Fruit fly (Drosophila melanogaster) whole organism, embryonic: ENCODE measurements around the gene CG13022.

Source experiments
- Abd-B ChIP-seq: fragments of 200-800 bp; sonication (Bioruptor generic); optimal IDR thresholded peaks from 2 replicates; lab custom pipeline; 2018; ENCODE audit warnings: missing biosample characterization, mild to moderate bottlenecking, missing genetic modification characterization, moderate library complexity
- Aef1 ChIP-seq: fragments of 200-800 bp; sonication (Bioruptor generic); IDR thresholded peaks from 3 replicates; pipeline ENCODE4 v1.3.6; 2022; ENCODE audit warnings: missing biosample characterization, missing genetic modification characterization
- Awh ChIP-seq: fragments of 200-800 bp; sonication (Bioruptor generic); IDR thresholded peaks from 2 replicates; pipeline ENCODE4, ENCODE4 v1.3.6; 2022; ENCODE audit warnings: missing biosample characterization, missing genetic modification characterization
- Bteb2 ChIP-seq: fragments of 200-800 bp; sonication (Bioruptor generic); optimal IDR thresholded peaks from 2 replicates; lab custom pipeline; 2016; ENCODE audit warnings: missing biosample characterization, missing genetic modification characterization
- CG10979 ChIP-seq: fragments of 200-800 bp; sonication (Bioruptor generic); optimal IDR thresholded peaks from 2 replicates; lab custom pipeline; 2018; ENCODE audit warnings: missing biosample characterization, mild to moderate bottlenecking, missing genetic modification characterization, moderate library complexity
- CG11398 ChIP-seq: fragments of 200-800 bp; sonication (Bioruptor generic); optimal IDR thresholded peaks from 2 replicates; lab custom pipeline; 2016; ENCODE audit warnings: missing biosample characterization, missing genetic modification characterization
- CG11696 ChIP-seq: fragments of 200-800 bp; sonication (Bioruptor generic); IDR thresholded peaks from 2 replicates; pipeline ENCODE4 v1.3.6; 2022; ENCODE audit warnings: missing biosample characterization, missing genetic modification characterization
- CG12659 ChIP-seq: fragments of 200-800 bp; sonication (Bioruptor generic); optimal IDR thresholded peaks from 3 replicates; lab custom pipeline; 2017; ENCODE audit warnings: mild to moderate bottlenecking, missing biosample characterization, missing genetic modification reagents, missing genetic modification characterization
- CG12744 ChIP-seq: fragments of 200-800 bp; sonication (Bioruptor generic); optimal IDR thresholded peaks from 2 replicates; lab custom pipeline; 2016; ENCODE audit warnings: missing biosample characterization, missing genetic modification characterization
- CG14860 ChIP-seq: fragments of 200-800 bp; sonication (Bioruptor generic); IDR thresholded peaks from 3 replicates; pipeline ENCODE4 v1.3.6; 2022; ENCODE audit warnings: missing biosample characterization, missing genetic modification characterization; ENCODE audit not compliant: partially characterized antibody
- CG17361 ChIP-seq: fragments of 200-800 bp; sonication (Bioruptor generic); IDR thresholded peaks from 3 replicates; pipeline ENCODE4 v1.3.6; 2022; ENCODE audit warnings: missing biosample characterization, missing genetic modification characterization
- CG17568 ChIP-seq: fragments of 200-800 bp; sonication (Bioruptor generic); optimal IDR thresholded peaks from 2 replicates; lab custom pipeline; 2018; ENCODE audit warnings: missing biosample characterization, mild to moderate bottlenecking, missing genetic modification characterization, moderate library complexity
- CG3065 ChIP-seq: fragments of 200-800 bp; sonication (Bioruptor generic); optimal IDR thresholded peaks from 2 replicates; lab custom pipeline; 2016; ENCODE audit warnings: missing biosample characterization, missing genetic modification characterization
- CG31441 ChIP-seq: fragments of 200-800 bp; sonication (Bioruptor generic); IDR thresholded peaks from 2 replicates; pipeline ENCODE4 v1.3.6; 2022; ENCODE audit warnings: missing biosample characterization, missing genetic modification characterization
- CG32532 ChIP-seq: fragments of 200-800 bp; sonication (Bioruptor generic); IDR thresholded peaks from 2 replicates; pipeline ENCODE4 v1.3.6; 2022; ENCODE audit warnings: missing biosample characterization, missing genetic modification characterization
- CG3407 ChIP-seq: fragments of 200-800 bp; sonication (Bioruptor generic); optimal IDR thresholded peaks from 2 replicates; lab custom pipeline; 2018; ENCODE audit warnings: missing biosample characterization, mild to moderate bottlenecking, missing genetic modification characterization
- CG34422 ChIP-seq: fragments of 200-800 bp; sonication (Bioruptor generic); IDR thresholded peaks from 3 replicates; pipeline ENCODE4 v1.3.6; 2022; ENCODE audit warnings: missing biosample characterization, missing genetic modification characterization
- CG4617 ChIP-seq: fragments of 200-800 bp; sonication (Bioruptor generic); optimal IDR thresholded peaks from 3 replicates; lab custom pipeline; 2016; ENCODE audit warnings: missing biosample characterization, missing genetic modification characterization, borderline replicate concordance
- CG9876 ChIP-seq: fragments of 200-800 bp; sonication (Bioruptor generic); optimal IDR thresholded peaks from 2 replicates; lab custom pipeline; 2016; ENCODE audit warnings: missing biosample characterization, missing genetic modification characterization
- Camta ChIP-seq: fragments of 200-800 bp; sonication (Bioruptor generic); optimal IDR thresholded peaks from 2 replicates; lab custom pipeline; 2016; ENCODE audit warnings: missing biosample characterization, missing genetic modification characterization
- Dad ChIP-seq: fragments of 200-800 bp; sonication (Bioruptor generic); optimal IDR thresholded peaks from 3 replicates; lab custom pipeline; 2016; ENCODE audit warnings: missing biosample characterization, missing genetic modification characterization
- Dp ChIP-seq: fragments of 200-800 bp; sonication (Bioruptor generic); optimal IDR thresholded peaks from 2 replicates; lab custom pipeline; 2018; ENCODE audit warnings: missing biosample characterization, mild to moderate bottlenecking, missing genetic modification characterization, moderate library complexity
- ERR ChIP-seq: fragments of 200-800 bp; sonication (Bioruptor generic); optimal IDR thresholded peaks from 2 replicates; lab custom pipeline; 2016; ENCODE audit warnings: missing biosample characterization, missing genetic modification characterization
- Hsf ChIP-seq: fragments of 200-800 bp; sonication (Bioruptor generic); optimal IDR thresholded peaks from 3 replicates; lab custom pipeline; 2016; ENCODE audit warnings: missing biosample characterization, missing genetic modification characterization
- Lim3 ChIP-seq: fragments of 200-800 bp; sonication (Bioruptor generic); IDR thresholded peaks from 2 replicates; pipeline ENCODE4 v1.3.6; 2022; ENCODE audit warnings: missing biosample characterization, missing genetic modification characterization
- Neu2 ChIP-seq: fragments of 200-800 bp; sonication (Bioruptor generic); optimal IDR thresholded peaks from 3 replicates; lab custom pipeline; 2016; ENCODE audit warnings: missing biosample characterization, missing genetic modification characterization, borderline replicate concordance
- PHDP ChIP-seq: fragments of 200-800 bp; sonication (Bioruptor generic); optimal IDR thresholded peaks from 3 replicates; lab custom pipeline; 2018; ENCODE audit warnings: missing biosample characterization, mild to moderate bottlenecking, missing genetic modification characterization, moderate library complexity
- Ptx1 ChIP-seq: fragments of 200-800 bp; sonication (Bioruptor generic); IDR thresholded peaks from 2 replicates; pipeline ENCODE4 v1.3.6; 2022; ENCODE audit warnings: missing biosample characterization, missing genetic modification characterization
- Ravus ChIP-seq: fragments of 200-800 bp; sonication (Bioruptor generic); IDR thresholded peaks from 2 replicates; pipeline ENCODE4 v1.3.6; 2022; ENCODE audit warnings: missing biosample characterization, missing genetic modification characterization
- Sry-δ ChIP-seq: fragments of 200-800 bp; sonication (Bioruptor generic); optimal IDR thresholded peaks from 2 replicates; lab custom pipeline; 2016; ENCODE audit warnings: missing biosample characterization, missing genetic modification characterization
- Taf1 ChIP-seq: fragments of 200-800 bp; sonication (Bioruptor generic); IDR thresholded peaks from 2 replicates; pipeline ENCODE4 v1.3.6; 2022; ENCODE audit warnings: missing biosample characterization, missing genetic modification characterization
- ac ChIP-seq: fragments of 200-800 bp; sonication (Bioruptor generic); optimal IDR thresholded peaks from 3 replicates; lab custom pipeline; 2017; ENCODE audit warnings: missing biosample characterization, mild to moderate bottlenecking, missing genetic modification characterization
- al ChIP-seq: fragments of 200-800 bp; sonication (Bioruptor generic); IDR thresholded peaks from 2 replicates; pipeline ENCODE4 v1.3.6; 2022; ENCODE audit warnings: missing biosample characterization, missing genetic modification characterization
- ash1 ChIP-seq: fragments of 200-800 bp; sonication (Bioruptor generic); optimal IDR thresholded peaks from 2 replicates; lab custom pipeline; 2018; ENCODE audit warnings: missing biosample characterization, mild to moderate bottlenecking, missing genetic modification characterization
- ato ChIP-seq: fragments of 200-800 bp; sonication (Bioruptor generic); IDR thresholded peaks from 2 replicates; pipeline ENCODE4 v1.3.6; 2022; ENCODE audit warnings: missing biosample characterization, missing genetic modification characterization; ENCODE audit not compliant: partially characterized antibody
- bbx ChIP-seq: fragments of 200-800 bp; sonication (Bioruptor generic); IDR thresholded peaks from 2 replicates; pipeline ENCODE4 v1.3.6; 2022; ENCODE audit warnings: missing biosample characterization, missing genetic modification characterization; ENCODE audit not compliant: partially characterized antibody
- chm ChIP-seq: fragments of 200-800 bp; sonication (Bioruptor generic); IDR thresholded peaks from 2 replicates; pipeline ENCODE4 v1.3.6; 2022; ENCODE audit warnings: missing biosample characterization, missing genetic modification characterization
- dan ChIP-seq: fragments of 200-800 bp; sonication (Bioruptor generic); IDR thresholded peaks from 2 replicates; pipeline ENCODE4 v1.3.6; 2022; ENCODE audit warnings: missing biosample characterization, missing genetic modification characterization
- en ChIP-seq: fragments of 200-800 bp; sonication (Bioruptor generic); optimal IDR thresholded peaks from 2 replicates; lab custom pipeline; 2016; ENCODE audit warnings: missing biosample characterization, missing genetic modification characterization
- gfzf ChIP-seq: fragments of 200-800 bp; sonication (Bioruptor generic); optimal IDR thresholded peaks from 2 replicates; lab custom pipeline; 2016; ENCODE audit warnings: missing biosample characterization, mild to moderate bottlenecking, missing genetic modification characterization, moderate library complexity
- gt ChIP-seq: fragments of 200-800 bp; sonication (Bioruptor generic); IDR thresholded peaks from 2 replicates; pipeline ENCODE4 v1.3.6; 2022; ENCODE audit warnings: missing biosample characterization, missing genetic modification characterization
- kni ChIP-seq: fragments of 200-800 bp; sonication (Bioruptor generic); optimal IDR thresholded peaks from 3 replicates; lab custom pipeline; 2017; ENCODE audit warnings: mild to moderate bottlenecking, missing biosample characterization, missing genetic modification reagents, missing genetic modification characterization
- lilli ChIP-seq: fragments of 200-800 bp; sonication (Bioruptor generic); optimal IDR thresholded peaks from 3 replicates; lab custom pipeline; 2016; ENCODE audit warnings: missing biosample characterization, missing genetic modification characterization
- lola ChIP-seq, 3 experiments: fragments of >200 bp in 2 of 3; fragments of 200-800 bp in 1 of 3; sonication (Bioruptor generic) in 1 of 3; optimal IDR thresholded peaks; 2 replicates each; lab custom pipeline; 2017 to 2019; ENCODE audit warnings: missing biosample characterization in 3 of 3, missing genetic modification characterization in 3 of 3, mild to moderate bottlenecking in 1 of 3, moderate library complexity in 1 of 3
- sr ChIP-seq: fragments of 200-800 bp; sonication (Bioruptor generic); IDR thresholded peaks from 3 replicates; pipeline ENCODE4 v1.3.6; 2022; ENCODE audit warnings: missing biosample characterization, missing genetic modification characterization
- stc ChIP-seq: fragments of 200-800 bp; sonication (Bioruptor generic); IDR thresholded peaks from 2 replicates; pipeline ENCODE4 v1.3.6; 2022; ENCODE audit warnings: missing biosample characterization, missing genetic modification characterization
- tna ChIP-seq: fragments of 200-800 bp; sonication (Bioruptor generic); IDR thresholded peaks from 2 replicates; pipeline ENCODE4 v1.3.6; 2022; ENCODE audit warnings: missing biosample characterization, missing genetic modification characterization; ENCODE audit not compliant: partially characterized antibody
- trem ChIP-seq: fragments of 200-800 bp; optimal IDR thresholded peaks from 3 replicates; lab custom pipeline; 2019; ENCODE audit warnings: missing biosample characterization, mild to moderate bottlenecking, missing genetic modification characterization, moderate library complexity
- zen2 ChIP-seq: fragments of 200-800 bp; sonication (Bioruptor generic); IDR thresholded peaks from 3 replicates; pipeline ENCODE4 v1.3.6; 2022; ENCODE audit warnings: missing biosample characterization, missing genetic modification characterization; ENCODE audit not compliant: partially characterized antibody

Gene CG13022

dm6 chr3L:16956768-16957533 is 18.2 kb upstream of the CG13022 start (continued):
- TF ChIP-seq Neu2 (GFP tag; lab: Kevin White, UChicago): no peak
- peak; percentile 85 for TF ChIP-seq sr (GFP tag; lab: Robert Waterston, UW)
- TF ChIP-seq Dp (GFP tag; lab: Kevin White, UChicago): no peak
- peak; percentile 69; the same call in 1 of the 2 replicates for TF ChIP-seq Awh (GFP tag; lab: Robert Waterston, UW)
- TF ChIP-seq CG11398 (GFP tag; lab: Kevin White, UChicago): peak; percentile 31
- TF ChIP-seq CG31441 (GFP tag; lab: Robert Waterston, UW): peak; percentile 63
- no peak for TF ChIP-seq ato (GFP tag; lab: Robert Waterston, UW)
- TF ChIP-seq CG3407: no peak
- no peak for TF ChIP-seq CG14860 (GFP tag; lab: Robert Waterston, UW)
- TF ChIP-seq CG32532: peak; percentile 81
- TF ChIP-seq Hsf (GFP tag; lab: Kevin White, UChicago): peak; percentile 66
- TF ChIP-seq CG34422: peak; percentile 73
- peak; percentile 17 for TF ChIP-seq ERR
- no peak for TF ChIP-seq zen2 (GFP tag; lab: Robert Waterston, UW)
- peak; percentile 48 for TF ChIP-seq CG17568 (GFP tag; lab: Kevin White, UChicago)
- no peak for TF ChIP-seq CG4617 (GFP tag; lab: Kevin White, UChicago)
- TF ChIP-seq PHDP (tag; lab: Kevin White, UChicago): peak; percentile 85
- TF ChIP-seq CG12659 (GFP tag; lab: Kevin White, UChicago): peak; percentile 72
- no peak for TF ChIP-seq dan (GFP tag; lab: Robert Waterston, UW)
- peak; percentile 69 for TF ChIP-seq Aef1 (GFP tag; lab: Robert Waterston, UW)
- TF ChIP-seq lilli: peak; percentile 53
- peak; percentile 55 for TF ChIP-seq Bteb2 (GFP tag; lab: Kevin White, UChicago)
- no peak for TF ChIP-seq en (GFP tag; lab: Kevin White, UChicago)
- TF ChIP-seq gt (GFP tag; lab: Robert Waterston, UW): no peak
- TF ChIP-seq ash1 (GFP tag; lab: Kevin White, UChicago): no peak
- peak; percentile 80 for TF ChIP-seq CG17361 (GFP tag; lab: Robert Waterston, UW)
- TF ChIP-seq lola (GFP tag; optimal IDR thresholded peaks at IDR 0.05; lab: Kevin White, UChicago): peak in 1 of 3 experiments; percentile 45
- peak; percentile 5 for TF ChIP-seq Sry-δ (GFP tag; lab: Kevin White, UChicago)
- no peak for TF ChIP-seq kni (GFP tag; lab: Kevin White, UChicago)
- peak; percentile 72 for TF ChIP-seq Abd-B (GFP tag; lab: Kevin White, UChicago)
- TF ChIP-seq Camta (GFP tag; lab: Kevin White, UChicago): peak; percentile 57
- peak; percentile 83 for TF ChIP-seq Ptx1 (GFP tag; lab: Robert Waterston, UW)
- no peak for TF ChIP-seq tna
- TF ChIP-seq Lim3 (GFP tag; lab: Robert Waterston, UW): no peak
- TF ChIP-seq CG10979 (tag; lab: Kevin White, UChicago): peak; percentile 60
- no peak for TF ChIP-seq Dad (GFP tag; lab: Kevin White, UChicago)
- TF ChIP-seq al (GFP tag; lab: Robert Waterston, UW): peak; percentile 69
- TF ChIP-seq CG11696 (GFP tag; lab: Robert Waterston, UW): peak; percentile 57; the same call in 1 of the 2 replicates
- no peak for TF ChIP-seq CG9876
- no peak for TF ChIP-seq gfzf
- TF ChIP-seq stc: peak; percentile 74
- TF ChIP-seq CG3065 (GFP tag; lab: Kevin White, UChicago): peak; percentile 47
- peak; percentile 48 for TF ChIP-seq Taf1
- peak; percentile 33; the same call in 1 of the 2 replicates for TF ChIP-seq chm (GFP tag; lab: Robert Waterston, UW)
- TF ChIP-seq ac (GFP tag; lab: Kevin White, UChicago): no peak
- peak; percentile 31 for TF ChIP-seq Ravus (GFP tag; lab: Robert Waterston, UW)
- peak; percentile 5 for TF ChIP-seq CG12744
- peak; percentile 17 for TF ChIP-seq trem (tag; lab: Kevin White, UChicago)
- peak; percentile 18; the same call in 1 of the 2 replicates for TF ChIP-seq bbx (GFP tag; lab: Robert Waterston, UW)
